Fruit fly (Drosophila melanogaster) whole organism, embryonic: Measurements from ENCODE around the gene CG44838.
A peak's percentile ranks its signal among the peaks of the same experiment; 100 is the strongest.

Source experiments
- ATbp ChIP-seq: fragments of 200-800 bp; sonication (Bioruptor generic); optimal IDR thresholded peaks from 2 replicates; lab custom pipeline; 2017; ENCODE audit warnings: missing biosample characterization, mild to moderate bottlenecking, missing genetic modification characterization, missing genetic modification reagents
- CG10462 ChIP-seq: fragments of 200-800 bp; sonication (Bioruptor generic); optimal IDR thresholded peaks from 2 replicates; lab custom pipeline; 2016; ENCODE audit warnings: missing biosample characterization, missing genetic modification characterization
- CG12299 ChIP-seq: fragments of 200-800 bp; sonication (Bioruptor generic); optimal IDR thresholded peaks from 2 replicates; lab custom pipeline; 2018; ENCODE audit warnings: missing biosample characterization, mild to moderate bottlenecking, missing genetic modification characterization
- CG12391 ChIP-seq: fragments of 200-800 bp; sonication (Bioruptor generic); optimal IDR thresholded peaks from 3 replicates; lab custom pipeline; 2018; ENCODE audit warnings: missing biosample characterization, mild to moderate bottlenecking, missing genetic modification characterization, moderate library complexity
- CG13424 ChIP-seq: fragments of 200-800 bp; sonication (Bioruptor generic); optimal IDR thresholded peaks from 2 replicates; lab custom pipeline; 2019; ENCODE audit warnings: missing biosample characterization, mild to moderate bottlenecking, missing genetic modification characterization, moderate library complexity
- CG13624 ChIP-seq: fragments of 200-800 bp; sonication (Bioruptor generic); optimal IDR thresholded peaks from 2 replicates; lab custom pipeline; 2016; ENCODE audit warnings: missing biosample characterization, missing genetic modification characterization
- CG14050 ChIP-seq: fragments of 200-800 bp; sonication (Bioruptor generic); IDR thresholded peaks from 3 replicates; pipeline ENCODE4 v1.3.6; 2022; ENCODE audit warnings: missing biosample characterization, missing genetic modification characterization
- CG14965 ChIP-seq: fragments of 200-800 bp; sonication (Bioruptor generic); optimal IDR thresholded peaks from 2 replicates; lab custom pipeline; 2016; ENCODE audit warnings: missing biosample characterization, missing genetic modification characterization, borderline replicate concordance
- CG15696 ChIP-seq: fragments of 200-800 bp; sonication (Bioruptor generic); optimal IDR thresholded peaks from 2 replicates; lab custom pipeline; 2019; ENCODE audit warnings: missing biosample characterization, mild to moderate bottlenecking, missing genetic modification characterization, moderate library complexity
- CG1603 ChIP-seq: fragments of 200-800 bp; sonication (Bioruptor generic); optimal IDR thresholded peaks from 2 replicates; lab custom pipeline; 2019; ENCODE audit warnings: missing biosample characterization, mild to moderate bottlenecking, missing genetic modification characterization, moderate library complexity
- CG16779 ChIP-seq: fragments of 200-800 bp; sonication (Bioruptor generic); IDR thresholded peaks from 2 replicates; pipeline ENCODE4 v1.3.6; 2022; ENCODE audit warnings: missing biosample characterization, missing genetic modification characterization
- CG18619 ChIP-seq: fragments of 200-800 bp; sonication (Bioruptor generic); optimal IDR thresholded peaks from 3 replicates; lab custom pipeline; 2017; ENCODE audit warnings: missing biosample characterization, mild to moderate bottlenecking, missing genetic modification characterization
- CG2120 ChIP-seq: fragments of 200-800 bp; sonication (Bioruptor generic); optimal IDR thresholded peaks from 3 replicates; lab custom pipeline; 2016; ENCODE audit warnings: missing biosample characterization, missing genetic modification characterization
- CG30020 ChIP-seq: fragments of 200-800 bp; optimal IDR thresholded peaks from 2 replicates; lab custom pipeline; 2019; ENCODE audit warnings: missing biosample characterization, mild to moderate bottlenecking, missing genetic modification characterization, moderate library complexity
- CG3281 ChIP-seq: fragments of 200-800 bp; sonication (Bioruptor generic); optimal IDR thresholded peaks from 3 replicates; lab custom pipeline; 2017; ENCODE audit warnings: missing biosample characterization, mild to moderate bottlenecking, missing genetic modification characterization
- CG3726 ChIP-seq: fragments of 200-800 bp; sonication (Bioruptor generic); IDR thresholded peaks from 3 replicates; pipeline ENCODE4, ENCODE4 v1.3.6; 2022; ENCODE audit warnings: missing biosample characterization, missing genetic modification characterization
- CG3847 ChIP-seq: fragments of 200-800 bp; sonication (Bioruptor generic); IDR thresholded peaks from 2 replicates; pipeline ENCODE4 v1.3.6; 2022; ENCODE audit warnings: missing biosample characterization, missing genetic modification characterization
- CG5245 ChIP-seq: fragments of 200-800 bp; sonication (Bioruptor generic); optimal IDR thresholded peaks from 3 replicates; lab custom pipeline; 2016; ENCODE audit warnings: missing biosample characterization, missing genetic modification characterization
- CG6654 ChIP-seq: fragments of 200-800 bp; sonication (Bioruptor generic); optimal IDR thresholded peaks from 2 replicates; lab custom pipeline; 2017; ENCODE audit warnings: missing biosample characterization, mild to moderate bottlenecking, missing genetic modification characterization
- CG6683 ChIP-seq: fragments of 200-800 bp; sonication (Bioruptor generic); optimal IDR thresholded peaks from 2 replicates; lab custom pipeline; 2017; ENCODE audit warnings: missing biosample characterization, mild to moderate bottlenecking, missing genetic modification characterization, missing genetic modification reagents
- CG9609 ChIP-seq: fragments of 200-800 bp; sonication (Bioruptor generic); optimal IDR thresholded peaks from 3 replicates; lab custom pipeline; 2016; ENCODE audit warnings: missing biosample characterization, missing genetic modification characterization
- CG9876 ChIP-seq: fragments of 200-800 bp; sonication (Bioruptor generic); optimal IDR thresholded peaks from 2 replicates; lab custom pipeline; 2016; ENCODE audit warnings: missing biosample characterization, missing genetic modification characterization
- CoRest ChIP-seq: fragments of 200-800 bp; sonication (Bioruptor generic); optimal IDR thresholded peaks from 3 replicates; lab custom pipeline; 2018; ENCODE audit warnings: missing biosample characterization, mild to moderate bottlenecking, missing genetic modification characterization, moderate library complexity
- Dad ChIP-seq: fragments of 200-800 bp; sonication (Bioruptor generic); optimal IDR thresholded peaks from 3 replicates; lab custom pipeline; 2016; ENCODE audit warnings: missing biosample characterization, missing genetic modification characterization
- Doc3 ChIP-seq: fragments of 200-800 bp; sonication (Bioruptor generic); IDR thresholded peaks from 3 replicates; pipeline ENCODE4 v1.3.6; 2022; ENCODE audit warnings: missing biosample characterization, missing genetic modification characterization; ENCODE audit not compliant: partially characterized antibody
- Dp ChIP-seq: fragments of 200-800 bp; sonication (Bioruptor generic); optimal IDR thresholded peaks from 2 replicates; lab custom pipeline; 2018; ENCODE audit warnings: missing biosample characterization, mild to moderate bottlenecking, missing genetic modification characterization, moderate library complexity
- Eip74EF ChIP-seq, 2 experiments: fragments of 200-800 bp in 1 of 2; fragments of >200 bp in 1 of 2; sonication (Bioruptor generic) in 1 of 2; optimal IDR thresholded peaks; 2 replicates each; lab custom pipeline; 2017 to 2019; ENCODE audit warnings: missing biosample characterization in 2 of 2, missing genetic modification characterization in 2 of 2, mild to moderate bottlenecking in 1 of 2, moderate library complexity in 1 of 2
- Hmr ChIP-seq: fragments of 200-800 bp; sonication (Bioruptor generic); optimal IDR thresholded peaks from 3 replicates; lab custom pipeline; 2017; ENCODE audit warnings: mild to moderate bottlenecking, missing biosample characterization, missing genetic modification reagents, missing genetic modification characterization
- Hr78 ChIP-seq, 2 experiments: fragments of 200-800 bp in 1 of 2; fragments of >200 bp in 1 of 2; sonication (Bioruptor generic) in 1 of 2; optimal IDR thresholded peaks; 2 replicates each; lab custom pipeline; 2017 to 2019; ENCODE audit warnings: missing biosample characterization in 2 of 2, missing genetic modification characterization in 2 of 2, mild to moderate bottlenecking in 1 of 2, moderate library complexity in 1 of 2
- MBD-R2 ChIP-seq: fragments of 200-800 bp; sonication (Bioruptor generic); IDR thresholded peaks from 2 replicates; pipeline ENCODE4 v1.3.6; 2022; ENCODE audit warnings: missing biosample characterization, missing genetic modification characterization
- NC2β ChIP-seq: fragments of 200-800 bp; sonication (Bioruptor generic); optimal IDR thresholded peaks from 2 replicates; lab custom pipeline; 2016; ENCODE audit warnings: missing biosample characterization, missing genetic modification characterization
- NK7.1 ChIP-seq: fragments of 200-800 bp; sonication (Bioruptor generic); optimal IDR thresholded peaks from 3 replicates; lab custom pipeline; 2016; ENCODE audit warnings: missing biosample characterization, missing genetic modification characterization
- Oaz ChIP-seq: fragments of 200-800 bp; sonication (Bioruptor generic); IDR thresholded peaks from 2 replicates; pipeline ENCODE4 v1.3.6; 2022; ENCODE audit warnings: missing biosample characterization, missing genetic modification characterization
- Pdp1 ChIP-seq, 2 experiments: fragments of 200-800 bp; sonication (Bioruptor generic); optimal IDR thresholded peaks; 3 replicates each; lab custom pipeline; 2016; ENCODE audit warnings: missing biosample characterization in 2 of 2, missing genetic modification characterization in 2 of 2, mild to moderate bottlenecking in 1 of 2, moderate library complexity in 1 of 2
- Poxn ChIP-seq: fragments of 200-800 bp; sonication (Bioruptor generic); IDR thresholded peaks from 2 replicates; pipeline ENCODE4 v1.3.6; 2022; ENCODE audit warnings: missing biosample characterization, missing genetic modification characterization
- Six4 ChIP-seq: fragments of 200-800 bp; sonication (Bioruptor generic); optimal IDR thresholded peaks from 2 replicates; lab custom pipeline; 2016; ENCODE audit warnings: missing biosample characterization, missing genetic modification characterization
- amos ChIP-seq: fragments of 200-800 bp; sonication (Bioruptor generic); IDR thresholded peaks from 2 replicates; pipeline ENCODE4 v1.3.6; 2022; ENCODE audit warnings: missing biosample characterization, missing genetic modification characterization; ENCODE audit not compliant: partially characterized antibody
- ase ChIP-seq: fragments of 200-800 bp; sonication (Bioruptor generic); IDR thresholded peaks from 3 replicates; pipeline ENCODE4 v1.3.6; 2022; ENCODE audit warnings: missing biosample characterization, missing genetic modification characterization
- ash1 ChIP-seq: fragments of 200-800 bp; sonication (Bioruptor generic); optimal IDR thresholded peaks from 2 replicates; lab custom pipeline; 2018; ENCODE audit warnings: missing biosample characterization, mild to moderate bottlenecking, missing genetic modification characterization
- az2 ChIP-seq: fragments of 200-800 bp; sonication (Bioruptor generic); optimal IDR thresholded peaks from 3 replicates; lab custom pipeline; 2016; ENCODE audit warnings: missing biosample characterization, missing genetic modification characterization
- ems ChIP-seq: fragments of 200-800 bp; sonication (Bioruptor generic); optimal IDR thresholded peaks from 3 replicates; lab custom pipeline; 2016; ENCODE audit warnings: missing biosample characterization, missing genetic modification characterization
- fd96Cb ChIP-seq: fragments of 200-800 bp; sonication (Bioruptor generic); optimal IDR thresholded peaks from 2 replicates; lab custom pipeline; 2018; ENCODE audit warnings: missing biosample characterization, mild to moderate bottlenecking, missing genetic modification characterization, moderate library complexity
- fu2 ChIP-seq: fragments of 200-800 bp; sonication (Bioruptor generic); optimal IDR thresholded peaks from 2 replicates; lab custom pipeline; 2016; ENCODE audit warnings: missing biosample characterization, missing genetic modification characterization
- gem ChIP-seq: fragments of 200-800 bp; sonication (Bioruptor generic); optimal IDR thresholded peaks from 2 replicates; lab custom pipeline; 2019; ENCODE audit warnings: missing biosample characterization, mild to moderate bottlenecking, missing genetic modification characterization, moderate library complexity
- rib ChIP-seq: fragments of 200-800 bp; sonication (Bioruptor generic); IDR thresholded peaks from 2 replicates; pipeline ENCODE4 v1.3.6; 2022; ENCODE audit warnings: missing biosample characterization, missing genetic modification characterization
- ro ChIP-seq: fragments of 200-800 bp; sonication (Bioruptor generic); IDR thresholded peaks from 2 replicates; pipeline ENCODE4 v1.3.6; 2022; ENCODE audit warnings: missing biosample characterization, missing genetic modification characterization
- ssp ChIP-seq: fragments of 200-800 bp; sonication (Bioruptor generic); IDR thresholded peaks from 2 replicates; pipeline ENCODE4 v1.3.6; 2022; ENCODE audit warnings: missing biosample characterization, missing genetic modification characterization
- tll ChIP-seq, 2 experiments: fragments of 200-800 bp in 1 of 2; fragments of >200 bp in 1 of 2; sonication (Bioruptor generic) in 1 of 2; optimal IDR thresholded peaks; 2 replicates each; lab custom pipeline; 2017 to 2019; ENCODE audit warnings: missing biosample characterization in 2 of 2, missing genetic modification characterization in 2 of 2, mild to moderate bottlenecking in 1 of 2, moderate library complexity in 1 of 2
- tna ChIP-seq: fragments of 200-800 bp; sonication (Bioruptor generic); IDR thresholded peaks from 2 replicates; pipeline ENCODE4 v1.3.6; 2022; ENCODE audit warnings: missing biosample characterization, missing genetic modification characterization; ENCODE audit not compliant: partially characterized antibody

Gene CG44838

DNA sequence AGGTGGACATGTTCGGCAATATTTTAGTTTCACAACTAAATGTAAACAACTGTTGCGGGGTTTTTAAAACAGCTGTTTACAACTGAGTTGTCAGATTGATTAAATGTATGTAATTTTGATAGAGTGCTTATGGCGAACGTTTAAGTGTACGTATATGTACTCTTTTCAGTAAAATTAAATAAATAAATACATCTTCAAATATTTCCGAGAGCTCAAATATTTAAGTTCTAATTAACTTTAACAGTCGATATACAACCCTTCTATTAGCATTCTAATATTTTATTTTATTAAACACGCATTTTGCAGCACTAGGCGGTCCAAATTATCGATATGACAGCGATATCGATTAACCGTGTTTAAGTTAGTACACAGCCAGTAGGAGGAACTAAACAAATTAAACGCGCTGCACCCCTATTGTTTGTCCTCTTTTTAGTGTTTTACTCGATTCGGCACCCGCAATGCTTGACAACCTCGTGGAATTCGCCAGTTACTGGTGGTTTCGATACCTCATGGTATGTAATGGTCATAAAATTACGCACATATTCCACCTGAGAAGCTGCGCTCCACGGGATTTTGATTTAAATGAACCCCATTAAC, 9.2 kb upstream of the CG44838 start, which contains the start of the genes CG3448 and ghi (continued):
- no peak for TF ChIP-seq CG16779 (GFP tag; lab: Robert Waterston, UW)
- peak; percentile 44 for TF ChIP-seq ssp
- TF ChIP-seq CG14965 (GFP tag; lab: Kevin White, UChicago), result no peak
- TF ChIP-seq CG3847 (GFP tag; lab: Robert Waterston, UW), result peak; percentile 49; the same call in 1 of the 2 replicates
- TF ChIP-seq gem (tag; lab: Kevin White, UChicago), result peak; percentile 71
- peak; percentile 54 for TF ChIP-seq CoRest (tag; lab: Kevin White, UChicago)
- peak; percentile 37 for TF ChIP-seq CG13624
- peak; percentile 52 for TF ChIP-seq ems (GFP tag; lab: Kevin White, UChicago)
- TF ChIP-seq NC2β (GFP tag; lab: Kevin White, UChicago), result no peak
- TF ChIP-seq CG12391 (tag; lab: Kevin White, UChicago), result peak; percentile 57
- peak; percentile 70 for TF ChIP-seq CG2120 (GFP tag; lab: Kevin White, UChicago)
- no peak for TF ChIP-seq CG3726 (GFP tag; lab: Robert Waterston, UW)
- no peak for TF ChIP-seq CG14050
- TF ChIP-seq Pdp1 (GFP tag; optimal IDR thresholded peaks at IDR 0.05; lab: Kevin White, UChicago), result peak; percentile 51 to 67
- TF ChIP-seq tll (GFP tag; optimal IDR thresholded peaks at IDR 0.05; lab: Kevin White, UChicago), result no peak
- no peak for TF ChIP-seq ATbp (GFP tag; lab: Kevin White, UChicago)
- TF ChIP-seq Poxn, result no peak
- no peak for TF ChIP-seq Dad (GFP tag; lab: Kevin White, UChicago)
- peak; percentile 61 for TF ChIP-seq CG13424 (tag; lab: Kevin White, UChicago)
- TF ChIP-seq ash1 (GFP tag; lab: Kevin White, UChicago), result no peak
- no peak for TF ChIP-seq ase (GFP tag; lab: Robert Waterston, UW)
- peak; percentile 73; the same call in 1 of the 2 replicates for TF ChIP-seq amos (GFP tag; lab: Robert Waterston, UW)
- peak; percentile 45; the same call in 1 of the 2 replicates for TF ChIP-seq tna (GFP tag; lab: Robert Waterston, UW)
- TF ChIP-seq CG9876 (GFP tag; lab: Kevin White, UChicago), result no peak
- TF ChIP-seq CG30020, result peak; percentile 41
- TF ChIP-seq CG10462 (GFP tag; lab: Kevin White, UChicago), result no peak
- TF ChIP-seq CG6654 (GFP tag; lab: Kevin White, UChicago), result no peak
- TF ChIP-seq CG6683 (GFP tag; lab: Kevin White, UChicago), result peak; percentile 37
- TF ChIP-seq CG5245 (GFP tag; lab: Kevin White, UChicago), result peak; percentile 36
- peak; percentile 1 for TF ChIP-seq CG18619 (GFP tag; lab: Kevin White, UChicago)
- TF ChIP-seq Eip74EF (GFP tag; optimal IDR thresholded peaks at IDR 0.05; lab: Kevin White, UChicago), result peak; percentile 1 to 54
- peak; percentile 70 for TF ChIP-seq CG1603 (tag; lab: Kevin White, UChicago)
- peak; percentile 24 for TF ChIP-seq Six4
- peak; percentile 32 for TF ChIP-seq fd96Cb
- peak; percentile 70 for TF ChIP-seq Hmr (GFP tag; lab: Kevin White, UChicago)
- no peak for TF ChIP-seq fu2 (GFP tag; lab: Kevin White, UChicago)
- peak; percentile 65; the same call in 2 of the 3 replicates for TF ChIP-seq Doc3 (GFP tag; lab: Robert Waterston, UW)
- TF ChIP-seq CG15696 (tag; lab: Kevin White, UChicago), result peak; percentile 74
- TF ChIP-seq Oaz, result no peak
- no peak for TF ChIP-seq NK7.1
- no peak for TF ChIP-seq CG9609
- peak; percentile 3 for TF ChIP-seq az2 (GFP tag; lab: Kevin White, UChicago)
- peak; percentile 68 for TF ChIP-seq CG3281 (GFP tag; lab: Kevin White, UChicago)
- peak; percentile 69; the same call in 1 of the 2 replicates for TF ChIP-seq MBD-R2
- TF ChIP-seq Dp, result peak; percentile 61
- peak; percentile 8 for TF ChIP-seq CG12299 (tag; lab: Kevin White, UChicago)
- no peak for TF ChIP-seq ro (GFP tag; lab: Robert Waterston, UW)
- TF ChIP-seq Hr78 (GFP tag; optimal IDR thresholded peaks at IDR 0.05; lab: Kevin White, UChicago), result no peak
- no peak for TF ChIP-seq rib
